Fruit fly (Drosophila melanogaster): Measurements from ENCODE around the gene Tbcc.

DNA sequence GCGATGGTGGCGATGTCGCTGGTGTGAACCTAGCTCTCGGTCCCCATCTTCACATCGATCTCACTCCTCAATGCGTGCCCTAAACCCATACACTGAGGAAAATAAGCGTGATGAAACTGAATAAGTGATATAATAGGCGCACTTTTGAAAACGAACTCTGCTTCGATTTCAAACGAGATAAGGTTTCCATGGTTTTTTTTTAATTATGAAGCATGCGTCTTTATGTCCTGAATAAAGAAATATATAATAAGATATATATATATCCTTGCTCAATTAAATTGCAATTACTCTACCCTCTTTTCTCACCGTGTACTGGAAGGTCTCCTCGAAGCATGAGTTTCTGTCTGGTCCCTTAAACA is 35.3 kb upstream of the Tbcc start:
- no peak for TF ChIP-seq CG11617 (GFP tag; optimal IDR thresholded peaks at IDR 0.05)
- TF ChIP-seq pad (GFP tag; optimal IDR thresholded peaks at IDR 0.05) = no peak
- no peak for TF ChIP-seq CG14711 (tag; optimal IDR thresholded peaks at IDR 0.05)
- no peak for TF ChIP-seq ovo (GFP tag; optimal IDR thresholded peaks at IDR 0.05)
- TF ChIP-seq kay (GFP tag; ENCODE audit: borderline replicate concordance) = no peak
- TF ChIP-seq bab1 (GFP tag; optimal IDR thresholded peaks at IDR 0.05) = no peak
- no peak for TF ChIP-seq CG33017 (tag; optimal IDR thresholded peaks at IDR 0.05)

Data from whole organism, adult.